Fruit fly (Drosophila melanogaster): ENCODE results near the gene CG31751.

CG31751 gene

DNA sequence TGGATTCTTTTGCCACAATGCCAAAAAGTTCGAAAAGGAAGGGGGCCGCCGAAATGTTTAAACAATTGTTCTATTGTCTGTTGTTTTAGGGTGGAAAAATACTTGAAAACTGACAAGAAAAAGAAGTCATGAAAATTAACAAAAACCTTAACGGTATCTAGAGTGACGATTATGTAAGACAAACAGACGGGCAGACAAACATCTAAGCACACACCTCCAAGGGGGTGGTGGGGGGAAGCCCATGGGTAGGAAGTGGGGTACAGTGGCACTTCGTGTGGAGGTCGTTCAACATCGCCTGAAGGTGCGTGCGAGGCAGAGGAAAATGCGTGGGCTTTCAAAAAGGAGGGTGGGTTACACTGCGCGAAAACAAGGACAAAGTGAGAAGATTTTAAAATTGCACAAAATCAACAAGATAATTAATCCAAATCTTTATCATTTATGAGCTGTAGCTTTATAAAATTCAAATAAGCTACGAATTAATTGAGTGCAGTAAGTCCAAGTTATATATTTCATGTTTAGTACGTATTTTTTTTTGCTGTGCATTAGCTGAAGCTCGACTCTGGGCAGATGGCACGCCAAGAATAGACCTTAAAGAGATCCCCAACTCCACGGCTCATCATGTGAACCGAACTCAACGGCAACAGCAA lies 40.5 kb downstream of the CG31751 start (continued):
- TF ChIP-seq CG6683 (GFP tag; optimal IDR thresholded peaks at IDR 0.05) (no peak), CG6813 (GFP tag; optimal IDR thresholded peaks at IDR 0.05) (peak; percentile 51), dm (GFP tag; optimal IDR thresholded peaks at IDR 0.05) (no peak), CG1529 (GFP tag; optimal IDR thresholded peaks at IDR 0.05) (peak; percentile 11), unc-4 (GFP tag; IDR thresholded peaks at IDR 0.05; ENCODE audit: partially characterized antibody) (no peak), twi (tag; optimal IDR thresholded peaks at IDR 0.05) (no peak), Nf-YA (GFP tag; IDR thresholded peaks at IDR 0.05) (0 out of 2 replicates have a peak, but pooled peaks have one; percentile 18), CG2202 (tag; optimal IDR thresholded peaks at IDR 0.05) (peak; percentile 6), cwo (GFP tag; optimal IDR thresholded peaks at IDR 0.05) (peak; percentile 18), Doc3 (GFP tag; IDR thresholded peaks at IDR 0.05; ENCODE audit: partially characterized antibody) (no peak), CG8281 (tag; optimal IDR thresholded peaks at IDR 0.05) (no peak), CG2116 (GFP tag; optimal IDR thresholded peaks at IDR 0.05) (no peak), CG12769 (tag; optimal IDR thresholded peaks at IDR 0.05) (no peak), Rfx (GFP tag; IDR thresholded peaks at IDR 0.05) (peak; percentile 19; the same call in 1 of the 2 replicates), her (GFP tag; optimal IDR thresholded peaks at IDR 0.05) (no peak), CG13775 (GFP tag; optimal IDR thresholded peaks at IDR 0.05) (no peak), Xbp1 (GFP tag; optimal IDR thresholded peaks at IDR 0.05) (peak; percentile 1), CG6175 (GFP tag; IDR thresholded peaks at IDR 0.05) (no peak), CG11504 (tag; optimal IDR thresholded peaks at IDR 0.05) (peak; percentile 20), onecut (GFP tag; IDR thresholded peaks at IDR 0.05) (0 out of 2 replicates have a peak, but pooled peaks have one; percentile 12), ash1 (GFP tag; optimal IDR thresholded peaks at IDR 0.05) (no peak), Bgb (GFP tag; IDR thresholded peaks at IDR 0.05; ENCODE audit: partially characterized antibody) (no peak), NC2β (GFP tag; optimal IDR thresholded peaks at IDR 0.05) (no peak), amos (GFP tag; IDR thresholded peaks at IDR 0.05; ENCODE audit: partially characterized antibody) (no peak), Eip74EF (GFP tag; optimal IDR thresholded peaks at IDR 0.05) (no peak), hth (optimal IDR thresholded peaks at IDR 0.05) (no peak), CG11723 (GFP tag; optimal IDR thresholded peaks at IDR 0.05) (peak; percentile 6), CG10209 (GFP tag; optimal IDR thresholded peaks at IDR 0.05) (peak; percentile 15), ac (GFP tag; optimal IDR thresholded peaks at IDR 0.05) (no peak), CG9215 (GFP tag; IDR thresholded peaks at IDR 0.05) (no peak), Asciz (GFP tag; optimal IDR thresholded peaks at IDR 0.05) (peak; percentile 50), gt (GFP tag; IDR thresholded peaks at IDR 0.05) (no peak), da (GFP tag; optimal IDR thresholded peaks at IDR 0.05) (no peak), CG13424 (tag; optimal IDR thresholded peaks at IDR 0.05) (no peak), CG10462 (GFP tag; optimal IDR thresholded peaks at IDR 0.05) (no peak), pho (GFP tag; optimal IDR thresholded peaks at IDR 0.05) (no peak), CG6254 (GFP tag; optimal IDR thresholded peaks at IDR 0.05) (no peak), sisA (GFP tag; IDR thresholded peaks at IDR 0.05) (peak; percentile 30), CG17568 (GFP tag; optimal IDR thresholded peaks at IDR 0.05) (no peak), tio (GFP tag; optimal IDR thresholded peaks at IDR 0.05) (peak; percentile 1), CG32772 (GFP tag; IDR thresholded peaks at IDR 0.05) (no peak), lola (GFP tag; optimal IDR thresholded peaks at IDR 0.05) (no peak), chm (GFP tag; IDR thresholded peaks at IDR 0.05) (0 out of 2 replicates have a peak, but pooled peaks have one; percentile 23), CG16863 (GFP tag; optimal IDR thresholded peaks at IDR 0.05) (no peak), CG2875 (GFP tag; optimal IDR thresholded peaks at IDR 0.05) (peak; percentile 45), Opbp (GFP tag; IDR thresholded peaks at IDR 0.05; ENCODE audit: partially characterized antibody) (no peak), odd (GFP tag; optimal IDR thresholded peaks at IDR 0.05) (peak; percentile 6), CG17385 (GFP tag; optimal IDR thresholded peaks at IDR 0.05) (peak; percentile 5), B-H1 (GFP tag; IDR thresholded peaks at IDR 0.05) (no peak)

Measured in whole organism, embryonic.